Fruit fly (Drosophila melanogaster) whole organism, prepupa: ENCODE results near the gene CG17681.

Experiments used
- CG31627 ChIP-seq: fragments of 200-800 bp; sonication (Bioruptor generic); optimal IDR thresholded peaks from 3 replicates; lab custom pipeline; 2016; ENCODE audit warnings: missing biosample characterization, missing genetic modification characterization
- CG3919 ChIP-seq: fragments of 200-800 bp; sonication (Bioruptor generic); optimal IDR thresholded peaks from 3 replicates; lab custom pipeline; 2016; ENCODE audit warnings: missing biosample characterization, missing genetic modification characterization
- CG4318 ChIP-seq: fragments of 200-800 bp; sonication (Bioruptor generic); optimal IDR thresholded peaks from 3 replicates; lab custom pipeline; 2017; ENCODE audit warnings: missing biosample characterization, mild to moderate bottlenecking, missing genetic modification characterization
- CG6808 ChIP-seq: fragments of 200-800 bp; sonication (Bioruptor generic); optimal IDR thresholded peaks from 3 replicates; lab custom pipeline; 2017; ENCODE audit warnings: missing biosample characterization, missing genetic modification characterization, mild to moderate bottlenecking, moderate library complexity, missing genetic modification reagents
- CG6854 ChIP-seq: fragments of 200-800 bp; sonication (Bioruptor generic); optimal IDR thresholded peaks from 2 replicates; lab custom pipeline; 2017; ENCODE audit warnings: missing biosample characterization, mild to moderate bottlenecking, missing genetic modification characterization
- CG9139 ChIP-seq: fragments of 200-800 bp; sonication (Bioruptor generic); optimal IDR thresholded peaks from 3 replicates; lab custom pipeline; 2017; ENCODE audit warnings: missing biosample characterization, mild to moderate bottlenecking, missing genetic modification characterization
- Hr38 ChIP-seq: sonication (Bioruptor generic); optimal IDR thresholded peaks from 2 replicates; lab custom pipeline; 2016; ENCODE audit warnings: missing biosample characterization, missing genetic modification characterization
- Lpt ChIP-seq: fragments of 200-800 bp; sonication (Bioruptor generic); optimal IDR thresholded peaks from 3 replicates; lab custom pipeline; 2016; ENCODE audit warnings: missing biosample characterization, missing genetic modification characterization
- achi ChIP-seq: fragments of 200-800 bp; sonication (Bioruptor generic); optimal IDR thresholded peaks from 3 replicates; lab custom pipeline; 2016; ENCODE audit warnings: missing biosample characterization, missing genetic modification characterization
- fkh ChIP-seq: fragments of 200-800 bp; sonication (Bioruptor generic); optimal IDR thresholded peaks from 3 replicates; lab custom pipeline; 2017; ENCODE audit warnings: missing biosample characterization, mild to moderate bottlenecking, missing genetic modification characterization, moderate library complexity
- spab ChIP-seq: fragments of 200-800 bp; sonication (Bioruptor generic); optimal IDR thresholded peaks from 2 replicates; lab custom pipeline; 2017; ENCODE audit warnings: missing biosample characterization, mild to moderate bottlenecking, missing genetic modification characterization, missing genetic modification reagents
- topi ChIP-seq: fragments of 200-800 bp; sonication (Bioruptor generic); optimal IDR thresholded peaks from 3 replicates; lab custom pipeline; 2016; ENCODE audit warnings: missing biosample characterization, missing genetic modification characterization

DNA sequence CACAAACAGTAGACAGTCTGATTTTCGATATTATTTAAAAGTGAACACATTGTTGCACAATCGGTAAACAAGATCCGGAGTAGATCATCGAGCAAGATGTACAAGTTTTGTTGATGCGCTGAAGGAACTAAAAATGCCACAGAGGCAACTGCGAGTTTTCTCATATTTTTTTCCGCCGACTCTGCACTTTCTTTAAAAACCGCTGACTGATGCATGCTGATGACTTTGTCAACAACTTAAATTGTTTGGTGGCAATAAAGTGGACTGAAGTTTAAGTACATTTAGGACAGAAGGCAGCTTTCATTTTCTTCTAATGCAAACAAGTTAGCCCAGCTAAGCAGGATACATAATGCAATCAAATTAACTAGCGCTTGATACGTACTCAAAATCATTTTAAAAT is 40.5 kb upstream of the CG17681 start:
- TF ChIP-seq CG31627 (GFP tag; lab: Kevin White, UChicago) (no peak), CG6808 (GFP tag; lab: Kevin White, UChicago) (no peak), CG6854 (no peak), fkh (GFP tag; lab: Kevin White, UChicago) (no peak), CG9139 (GFP tag; lab: Kevin White, UChicago) (no peak), CG4318 (GFP tag; lab: Kevin White, UChicago) (no peak), topi (GFP tag; lab: Kevin White, UChicago) (no peak), achi (no peak), Hr38 (GFP tag; lab: Kevin White, UChicago) (no peak), Lpt (GFP tag; lab: Kevin White, UChicago) (no peak), CG3919 (GFP tag; lab: Kevin White, UChicago) (no peak), spab (GFP tag; lab: Kevin White, UChicago) (no peak)
